Worm (Caenorhabditis elegans) whole organism, mixed stage, embryonic: ENCODE data around the gene acdh-12.

Source experiments
- M03D4.4 ChIP-seq: sonication (generic microtip); optimal IDR thresholded peaks from 2 replicates; lab custom pipeline; 2017; ENCODE audit warnings: mild to moderate bottlenecking, missing genetic modification characterization, missing compliant biosample characterization
- bed-3 ChIP-seq: fragments of 200-800 bp; sonication (Bioruptor generic); optimal IDR thresholded peaks from 3 replicates; lab custom pipeline; 2018; ENCODE audit warnings: mild to moderate bottlenecking, missing genetic modification characterization, moderate library complexity, missing compliant biosample characterization
- blmp-1 ChIP-seq: fragments of 150-350 bp; optimal IDR thresholded peaks from 2 replicates; lab custom pipeline; 2014; ENCODE audit warnings: missing biosample characterization, missing genetic modification characterization
- ceh-39 ChIP-seq: fragments of 150-350 bp; optimal IDR thresholded peaks from 2 replicates; lab custom pipeline; 2014; ENCODE audit warnings: missing biosample characterization, missing genetic modification characterization
- ceh-43 ChIP-seq: fragments of 200-800 bp; sonication (Bioruptor generic); optimal IDR thresholded peaks from 2 replicates; lab custom pipeline; 2018; ENCODE audit warnings: mild to moderate bottlenecking, missing genetic modification characterization, moderate library complexity, missing compliant biosample characterization
- ces-1 ChIP-seq: fragments of 150-350 bp; optimal IDR thresholded peaks from 2 replicates; lab custom pipeline; 2014; ENCODE audit warnings: missing biosample characterization, missing genetic modification reagents, missing genetic modification characterization
- cnd-1 ChIP-seq: fragments of 200-800 bp; sonication (Bioruptor generic); optimal IDR thresholded peaks from 2 replicates; lab custom pipeline; 2018; ENCODE audit warnings: mild to moderate bottlenecking, missing genetic modification characterization, missing compliant biosample characterization
- drap-1 ChIP-seq: fragments of 200-800 bp; sonication (Bioruptor generic); optimal IDR thresholded peaks from 3 replicates; lab custom pipeline; 2018; ENCODE audit warnings: mild to moderate bottlenecking, missing genetic modification characterization, missing compliant biosample characterization
- elt-1 ChIP-seq: sonication (generic microtip); optimal IDR thresholded peaks from 2 replicates; lab custom pipeline; 2017; ENCODE audit warnings: missing genetic modification characterization, mild to moderate bottlenecking, missing compliant biosample characterization, antibody characterized with exemption, moderate library complexity, borderline replicate concordance; ENCODE audit not compliant: insufficient read depth
- elt-3 ChIP-seq: fragments of 150-350 bp; optimal IDR thresholded peaks from 2 replicates; lab custom pipeline; 2014; ENCODE audit warnings: missing biosample characterization, missing genetic modification characterization
- flh-1 ChIP-seq: fragments of 200-800 bp; sonication (Bioruptor generic); optimal IDR thresholded peaks from 2 replicates; lab custom pipeline; 2018; ENCODE audit warnings: mild to moderate bottlenecking, missing genetic modification characterization, moderate library complexity, missing compliant biosample characterization
- ham-2 ChIP-seq: fragments of 200-800 bp; sonication (Bioruptor generic); optimal IDR thresholded peaks from 2 replicates; lab custom pipeline; 2018; ENCODE audit warnings: mild to moderate bottlenecking, missing genetic modification characterization, missing compliant biosample characterization
- lin-13 ChIP-seq: fragments of 150-350 bp; optimal IDR thresholded peaks from 2 replicates; lab custom pipeline; 2014; ENCODE audit warnings: missing biosample characterization, missing genetic modification characterization
- lin-32 ChIP-seq: fragments of 200-800 bp; sonication (Bioruptor generic); optimal IDR thresholded peaks from 2 replicates; lab custom pipeline; 2018; ENCODE audit warnings: mild to moderate bottlenecking, missing genetic modification characterization, missing compliant biosample characterization
- lsy-2 ChIP-seq: fragments of 150-350 bp; optimal IDR thresholded peaks from 2 replicates; lab custom pipeline; 2014; ENCODE audit warnings: missing biosample characterization, missing genetic modification characterization
- mab-5 ChIP-seq: fragments of 150-350 bp; optimal IDR thresholded peaks from 2 replicates; lab custom pipeline; 2014; ENCODE audit warnings: missing biosample characterization, missing genetic modification characterization
- mep-1 ChIP-seq: fragments of 150-350 bp; optimal IDR thresholded peaks from 2 replicates; lab custom pipeline; 2017; ENCODE audit warnings: missing biosample characterization, missing genetic modification reagents, missing genetic modification characterization, inconsistent platforms
- nhr-12 ChIP-seq: fragments of 150-350 bp; optimal IDR thresholded peaks from 2 replicates; lab custom pipeline; 2014; ENCODE audit warnings: missing biosample characterization, missing genetic modification characterization
- nhr-2 ChIP-seq: fragments of 150-350 bp; optimal IDR thresholded peaks from 2 replicates; lab custom pipeline; 2014; ENCODE audit warnings: missing biosample characterization, missing genetic modification characterization
- nhr-76 ChIP-seq: sonication (generic microtip); optimal IDR thresholded peaks from 2 replicates; lab custom pipeline; 2017; ENCODE audit warnings: missing biosample characterization, missing genetic modification characterization
- sem-2 ChIP-seq: fragments of 200-800 bp; sonication (Bioruptor generic); optimal IDR thresholded peaks from 2 replicates; lab custom pipeline; 2018; ENCODE audit warnings: mild to moderate bottlenecking, missing genetic modification characterization, missing compliant biosample characterization
- sptf-1 ChIP-seq: sonication (generic microtip); optimal IDR thresholded peaks from 2 replicates; lab custom pipeline; 2017; ENCODE audit warnings: mild to moderate bottlenecking, missing genetic modification characterization, moderate library complexity, missing compliant biosample characterization
- tbx-8 ChIP-seq: fragments of 200-800 bp; sonication (Bioruptor generic); optimal IDR thresholded peaks from 2 replicates; lab custom pipeline; 2018; ENCODE audit warnings: mild to moderate bottlenecking, missing genetic modification characterization, moderate library complexity, missing compliant biosample characterization
- unc-120 ChIP-seq: sonication (generic microtip); optimal IDR thresholded peaks from 2 replicates; lab custom pipeline; 2017; ENCODE audit warnings: missing genetic modification characterization, missing compliant biosample characterization; ENCODE audit not compliant: poor library complexity, severe bottlenecking
- unc-39 ChIP-seq: fragments of 150-350 bp; optimal IDR thresholded peaks from 2 replicates; lab custom pipeline; 2014; ENCODE audit warnings: missing biosample characterization, missing genetic modification characterization
- unc-62 ChIP-seq: fragments of 150-350 bp; optimal IDR thresholded peaks from 2 replicates; lab custom pipeline; 2014; ENCODE audit warnings: missing biosample characterization, missing genetic modification reagents, missing genetic modification characterization
- zip-8 ChIP-seq: fragments of 150-350 bp; optimal IDR thresholded peaks from 2 replicates; lab custom pipeline; 2014; ENCODE audit warnings: missing biosample characterization, missing genetic modification characterization
- ztf-11 ChIP-seq: fragments of 150-350 bp; optimal IDR thresholded peaks from 2 replicates; lab custom pipeline; 2014; ENCODE audit warnings: missing biosample characterization, missing genetic modification characterization

acdh-12 gene

DNA sequence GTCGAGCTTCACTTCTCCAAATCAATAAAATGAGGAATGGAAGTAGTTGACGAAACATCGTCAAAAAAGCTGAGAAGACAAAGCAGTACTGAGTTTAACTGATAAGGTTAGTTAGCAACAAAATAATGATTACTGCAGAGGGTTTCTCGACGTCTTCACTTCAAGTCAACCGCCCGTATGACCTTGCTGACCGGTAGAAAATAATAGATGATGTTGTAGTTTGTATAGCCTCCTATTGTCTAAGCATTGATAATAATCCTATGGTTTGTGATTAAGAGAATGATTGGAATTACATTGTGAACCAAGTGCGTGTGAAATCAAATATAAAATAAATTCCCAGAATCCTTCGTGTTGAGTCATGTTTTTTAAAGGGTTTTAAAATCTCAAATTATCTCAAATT, 3.9 kb upstream of the acdh-12 start, which contains the start of gene E04F6.6:
E04F6.6 (minus strand) TSS at position 258 of the 400 bp plus-strand sequence.
- TF ChIP-seq M03D4.4 (tag; lab: Kevin White, UChicago) (no peak), drap-1 (no peak), ceh-39 (tag; lab: Kevin White, UChicago) (no peak), nhr-2 (tag; lab: Kevin White, UChicago) (no peak), cnd-1 (tag; lab: Kevin White, UChicago) (no peak), nhr-12 (no peak), ces-1 (GFP tag; lab: Kevin White, UChicago) (no peak)

DNA sequence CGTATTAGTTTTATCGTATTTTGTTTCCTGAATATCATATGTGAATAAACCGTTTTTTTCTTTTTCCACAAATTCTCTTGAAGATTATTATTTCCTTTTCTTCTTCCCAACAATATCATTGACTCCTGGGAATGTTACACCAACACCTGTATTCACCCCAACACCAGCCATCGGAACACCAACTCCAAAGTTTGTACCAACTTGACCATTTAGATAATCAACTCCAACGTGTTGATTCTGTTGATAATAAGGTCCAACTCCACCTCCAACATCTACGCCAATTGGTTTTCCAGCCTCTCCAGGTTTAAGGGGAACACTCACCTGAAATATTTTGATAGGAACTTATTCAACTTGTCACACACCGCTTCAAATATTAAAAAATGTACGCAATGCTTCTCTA, 2.0 kb upstream of the acdh-12 start:
- TF ChIP-seq sem-2, result no peak
- TF ChIP-seq nhr-2 (tag; lab: Kevin White, UChicago), result no peak
- no peak for TF ChIP-seq unc-62 (GFP tag; lab: Kevin White, UChicago)
- no peak for TF ChIP-seq ham-2 (GFP tag; lab: Kevin White, UChicago)
- no peak for TF ChIP-seq ceh-43 (GFP tag; lab: Kevin White, UChicago)
- TF ChIP-seq lin-32 (GFP tag; lab: Kevin White, UChicago), result no peak
- TF ChIP-seq ztf-11 (tag; lab: Kevin White, UChicago), result no peak

DNA sequence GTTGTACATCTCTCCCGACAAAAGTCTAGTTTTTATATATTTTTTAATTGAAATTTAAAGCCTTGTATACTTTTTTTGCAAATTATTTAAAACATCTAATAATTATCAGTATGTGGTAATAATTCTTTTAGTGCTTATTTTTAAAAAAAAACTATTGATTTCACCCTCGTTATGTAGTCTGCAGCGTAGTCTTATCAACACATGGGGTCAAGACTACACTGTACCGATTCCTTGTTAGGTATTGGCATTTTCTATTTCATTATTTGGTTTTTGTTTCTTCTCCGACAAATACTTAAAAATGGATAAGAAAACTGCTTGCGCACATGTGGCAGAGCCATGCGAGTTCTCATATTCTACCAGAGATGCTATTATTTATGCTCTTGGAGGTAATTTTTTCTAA, 599 bp upstream of the acdh-12 start, which contains the start of gene maoc-1:
maoc-1 (plus strand) TSS at position 237 of the 400 bp plus-strand sequence.
- no peak for TF ChIP-seq elt-1 (tag; lab: Kevin White, UChicago)
- TF ChIP-seq mab-5 (tag; lab: Kevin White, UChicago), result no peak
- no peak for TF ChIP-seq ceh-39 (tag; lab: Kevin White, UChicago)
- TF ChIP-seq nhr-76 (tag; lab: Kevin White, UChicago), result no peak
- TF ChIP-seq lin-13, result no peak

DNA sequence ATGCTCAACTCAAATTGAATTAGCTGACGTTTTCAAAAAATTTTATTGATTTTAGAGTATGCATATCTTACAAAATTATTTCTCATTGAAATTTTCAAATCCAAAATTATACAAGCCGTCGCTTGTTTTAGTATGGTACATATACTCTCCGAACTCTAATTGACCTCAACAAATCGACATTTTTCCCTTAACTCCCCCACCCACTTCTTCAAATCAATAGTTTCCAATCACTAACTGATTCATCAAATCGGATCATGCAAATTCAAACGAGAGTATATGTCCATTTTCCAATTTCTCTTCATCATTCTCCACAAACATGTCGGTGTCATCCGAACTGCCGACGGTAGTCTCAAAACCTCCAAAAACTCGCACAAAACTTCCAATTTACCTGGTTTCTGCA, 6.3 kb downstream of the acdh-12 start, which contains the start of gene E04F6.4:
E04F6.4 (plus strand) TSS at position 301 of the 400 bp plus-strand sequence.
- no peak for TF ChIP-seq zip-8 (tag; lab: Kevin White, UChicago)
- no peak for TF ChIP-seq flh-1 (GFP tag; lab: Kevin White, UChicago)
- no peak for TF ChIP-seq bed-3
- no peak for TF ChIP-seq blmp-1 (tag; lab: Kevin White, UChicago)
- no peak for TF ChIP-seq lsy-2 (tag; lab: Kevin White, UChicago)
- TF ChIP-seq sem-2, result no peak
- TF ChIP-seq sptf-1 (tag; lab: Kevin White, UChicago), result no peak
- no peak for TF ChIP-seq unc-120 (tag; lab: Kevin White, UChicago)
- TF ChIP-seq ztf-11 (tag; lab: Kevin White, UChicago), result no peak
- no peak for TF ChIP-seq nhr-76 (tag; lab: Kevin White, UChicago)
- TF ChIP-seq unc-39 (tag; lab: Kevin White, UChicago), result no peak
- no peak for TF ChIP-seq ces-1 (GFP tag; lab: Kevin White, UChicago)
- no peak for TF ChIP-seq cnd-1 (tag; lab: Kevin White, UChicago)
- TF ChIP-seq, all 35 proteins: peak for 0

DNA sequence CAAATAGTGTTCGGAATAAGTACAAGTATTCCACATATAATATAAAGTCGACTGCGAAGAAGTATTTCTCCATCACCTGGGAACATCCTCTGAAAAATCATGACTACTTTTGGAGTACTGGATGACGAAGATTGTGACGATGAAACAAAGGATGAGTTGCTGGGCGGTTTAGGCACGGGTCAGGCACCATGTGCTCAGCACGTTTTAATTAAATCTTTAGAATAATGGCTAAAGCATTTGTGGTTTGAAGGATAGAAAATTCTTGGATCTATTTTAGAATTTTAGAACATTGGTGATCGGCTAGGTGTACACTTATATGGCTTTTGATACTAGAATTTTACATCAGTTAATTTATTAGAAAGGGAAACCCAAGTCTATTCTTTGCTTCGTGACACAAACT, 8.3 kb downstream of the acdh-12 start, which contains the start of gene C27H5.6:
C27H5.6 (minus strand) TSS at position 101 of the 400 bp plus-strand sequence.
- TF ChIP-seq drap-1, result no peak
- TF ChIP-seq nhr-12, result no peak
- TF ChIP-seq lsy-2 (tag; lab: Kevin White, UChicago), result no peak
- no peak for TF ChIP-seq nhr-2 (tag; lab: Kevin White, UChicago)
- TF ChIP-seq elt-1 (tag; lab: Kevin White, UChicago), result no peak
- TF ChIP-seq sptf-1 (tag; lab: Kevin White, UChicago), result no peak
- no peak for TF ChIP-seq unc-39 (tag; lab: Kevin White, UChicago)
- TF ChIP-seq flh-1 (GFP tag; lab: Kevin White, UChicago), result no peak
- no peak for TF ChIP-seq bed-3
- no peak for TF ChIP-seq unc-120 (tag; lab: Kevin White, UChicago)
- TF ChIP-seq mep-1 (tag; lab: Kevin White, UChicago), result no peak
- no peak for TF ChIP-seq tbx-8 (GFP tag; lab: Kevin White, UChicago)
- no peak for TF ChIP-seq cnd-1 (tag; lab: Kevin White, UChicago)
- TF ChIP-seq sem-2, result no peak
- TF ChIP-seq M03D4.4 (tag; lab: Kevin White, UChicago), result no peak
- TF ChIP-seq elt-3 (tag; lab: Kevin White, UChicago), result no peak
- TF ChIP-seq ces-1 (GFP tag; lab: Kevin White, UChicago), result no peak
- no peak for TF ChIP-seq mab-5 (tag; lab: Kevin White, UChicago)
